Fruit fly (Drosophila melanogaster): ENCODE measurements around the gene spict.

Gene spict

dm6 chr2L:12720430-12721396 is 16.2 kb downstream of the spict start (continued):
- TF ChIP-seq cwo (GFP tag; optimal IDR thresholded peaks at IDR 0.05) = peak; percentile 67
- TF ChIP-seq CG10274 (GFP tag; optimal IDR thresholded peaks at IDR 0.05) = no peak
- TF ChIP-seq usp (GFP tag; optimal IDR thresholded peaks at IDR 0.05) = no peak
- no peak for TF ChIP-seq ash1 (GFP tag; optimal IDR thresholded peaks at IDR 0.05)
- TF ChIP-seq CG12299 (tag; optimal IDR thresholded peaks at IDR 0.05) = no peak
- no peak for TF ChIP-seq da (GFP tag; optimal IDR thresholded peaks at IDR 0.05)
- TF ChIP-seq cato (GFP tag; optimal IDR thresholded peaks at IDR 0.05; ENCODE audit: borderline replicate concordance) = no peak
- peak; percentile 50 for TF ChIP-seq CG17829 (tag; optimal IDR thresholded peaks at IDR 0.05)
- no peak for TF ChIP-seq dati (GFP tag; IDR thresholded peaks at IDR 0.05)
- no peak for TF ChIP-seq CG42726 (GFP tag; IDR thresholded peaks at IDR 0.05; ENCODE audit: partially characterized antibody)
- peak; percentile 58; the same call in 2 of the 3 replicates for TF ChIP-seq dysf (GFP tag; IDR thresholded peaks at IDR 0.05)
- peak; percentile 13; the same call in 1 of the 3 replicates for TF ChIP-seq CG2199 (GFP tag; IDR thresholded peaks at IDR 0.05)
- TF ChIP-seq CG6791 (GFP tag; IDR thresholded peaks at IDR 0.05; ENCODE audit: partially characterized antibody) = no peak
- TF ChIP-seq unc-4 (GFP tag; IDR thresholded peaks at IDR 0.05; ENCODE audit: partially characterized antibody) = no peak
- TF ChIP-seq lab (GFP tag; optimal IDR thresholded peaks at IDR 0.05) = peak; percentile 69
- TF ChIP-seq Spps (tag; optimal IDR thresholded peaks at IDR 0.05) = no peak
- no peak for TF ChIP-seq sr (GFP tag; IDR thresholded peaks at IDR 0.05)
- peak; percentile 65 for TF ChIP-seq nmo (GFP tag; optimal IDR thresholded peaks at IDR 0.05)
- TF ChIP-seq Ssrp (tag; optimal IDR thresholded peaks at IDR 0.05) = no peak
- peak; percentile 59 for TF ChIP-seq CG34376 (GFP tag; optimal IDR thresholded peaks at IDR 0.05)
- TF ChIP-seq TFAM (GFP tag; optimal IDR thresholded peaks at IDR 0.05) = no peak
- no peak for TF ChIP-seq CG3838 (GFP tag; optimal IDR thresholded peaks at IDR 0.05)
- TF ChIP-seq HLH4C (GFP tag; IDR thresholded peaks at IDR 0.05; ENCODE audit: partially characterized antibody) = no peak
- TF ChIP-seq Ets65A (GFP tag) = peak; percentile 62
- no peak for TF ChIP-seq aop (GFP tag; IDR thresholded peaks at IDR 0.05)
- no peak for TF ChIP-seq Dek (tag; optimal IDR thresholded peaks at IDR 0.05)
- TF ChIP-seq Side (GFP tag; optimal IDR thresholded peaks at IDR 0.05) = peak; percentile 34
- no peak for TF ChIP-seq cas (GFP tag; IDR thresholded peaks at IDR 0.05)
- no peak for TF ChIP-seq CG31388 (GFP tag; optimal IDR thresholded peaks at IDR 0.05)
- no peak for TF ChIP-seq CG3407 (GFP tag; optimal IDR thresholded peaks at IDR 0.05)
- peak; percentile 35; the same call in 1 of the 2 replicates for TF ChIP-seq lmd (GFP tag; IDR thresholded peaks at IDR 0.05)
- TF ChIP-seq CG13296 (GFP tag; optimal IDR thresholded peaks at IDR 0.05) = peak; percentile 52
- TF ChIP-seq CG12219 (GFP tag; optimal IDR thresholded peaks at IDR 0.05) = no peak
- no peak for TF ChIP-seq Atf-2 (GFP tag; optimal IDR thresholded peaks at IDR 0.05)
- no peak for TF ChIP-seq pros (GFP tag; optimal IDR thresholded peaks at IDR 0.05)
- TF ChIP-seq D19A (tag; optimal IDR thresholded peaks at IDR 0.05) = peak; percentile 37
- peak; percentile 92 for TF ChIP-seq mirr (GFP tag; optimal IDR thresholded peaks at IDR 0.05)
- TF ChIP-seq Trl (optimal IDR thresholded peaks at IDR 0.05) = peak in 1 of 2 experiments; percentile 3
- no peak for TF ChIP-seq Trl (GFP tag; optimal IDR thresholded peaks at IDR 0.05)
- TF ChIP-seq CG10543 (GFP tag; optimal IDR thresholded peaks at IDR 0.05) = peak; percentile 53
- TF ChIP-seq crol (GFP tag; IDR thresholded peaks at IDR 0.05) = no peak
- TF ChIP-seq pan (optimal IDR thresholded peaks at IDR 0.05) = no peak
- TF ChIP-seq pan (GFP tag; optimal IDR thresholded peaks at IDR 0.05 in 1 of 2, IDR thresholded peaks at IDR 0.05 in 1 of 2) = peak in 1 of 2 experiments; percentile 51
- no peak for TF ChIP-seq Ets97D (GFP tag; optimal IDR thresholded peaks at IDR 0.05)
- no peak for TF ChIP-seq wek (GFP tag; optimal IDR thresholded peaks at IDR 0.05)
- no peak for TF ChIP-seq CG17912 (GFP tag; optimal IDR thresholded peaks at IDR 0.05)
- no peak for TF ChIP-seq fd3F (GFP tag; optimal IDR thresholded peaks at IDR 0.05)
- no peak for TF ChIP-seq Bteb2 (GFP tag; optimal IDR thresholded peaks at IDR 0.05)
- TF ChIP-seq tap (tag; optimal IDR thresholded peaks at IDR 0.05) = peak; percentile 35
